Worm (Caenorhabditis elegans) whole organism, mixed stage, embryonic: ENCODE data around the gene F19B10.13.

ENCODE experiments used
- ces-1 ChIP-seq: fragments of 150-350 bp; optimal IDR thresholded peaks from 2 replicates; lab custom pipeline; 2014; ENCODE audit warnings: missing biosample characterization, missing genetic modification reagents, missing genetic modification characterization
- elt-3 ChIP-seq: fragments of 150-350 bp; optimal IDR thresholded peaks from 2 replicates; lab custom pipeline; 2014; ENCODE audit warnings: missing biosample characterization, missing genetic modification characterization
- lsy-2 ChIP-seq: fragments of 150-350 bp; optimal IDR thresholded peaks from 2 replicates; lab custom pipeline; 2014; ENCODE audit warnings: missing biosample characterization, missing genetic modification characterization
- snpc-4 ChIP-seq: fragments of 150-350 bp; optimal IDR thresholded peaks from 2 replicates; lab custom pipeline; 2014; ENCODE audit warnings: missing biosample characterization, missing genetic modification characterization

ce11 chrII:3626872-3627271, 35.2 kb upstream of the F19B10.13 start, which contains the start of gene M151.3:
- no peak for TF ChIP-seq snpc-4
- no peak for TF ChIP-seq lsy-2
- TF ChIP-seq elt-3 (tag; lab: Kevin White, UChicago) = no peak
- TF ChIP-seq ces-1 (GFP tag; lab: Kevin White, UChicago) = no peak
